Fruit fly (Drosophila melanogaster) whole organism, embryonic: ENCODE data around the gene cdi.

Source experiments
- Awh ChIP-seq: fragments of 200-800 bp; sonication (Bioruptor generic); IDR thresholded peaks from 2 replicates; pipeline ENCODE4, ENCODE4 v1.3.6; 2022; ENCODE audit warnings: missing biosample characterization, missing genetic modification characterization
- CG1024 ChIP-seq: fragments of 200-800 bp; sonication (Bioruptor generic); IDR thresholded peaks from 2 replicates; pipeline ENCODE4 v1.3.6; 2022; ENCODE audit warnings: missing biosample characterization, missing genetic modification characterization
- CG10274 ChIP-seq: fragments of 200-800 bp; sonication (Bioruptor generic); optimal IDR thresholded peaks from 3 replicates; lab custom pipeline; 2017; ENCODE audit warnings: missing biosample characterization, mild to moderate bottlenecking, missing genetic modification characterization
- CG10959 ChIP-seq: fragments of 200-800 bp; sonication (Bioruptor generic); IDR thresholded peaks from 2 replicates; pipeline ENCODE4 v1.3.6; 2022; ENCODE audit warnings: missing biosample characterization, missing genetic modification characterization
- CG11093 ChIP-seq: fragments of 200-800 bp; sonication (Bioruptor generic); IDR thresholded peaks from 3 replicates; pipeline ENCODE4 v1.3.6; 2022; ENCODE audit warnings: missing biosample characterization, missing genetic modification characterization
- CG12071 ChIP-seq: fragments of 200-800 bp; sonication (Bioruptor generic); optimal IDR thresholded peaks from 3 replicates; lab custom pipeline; 2018; ENCODE audit warnings: missing biosample characterization, mild to moderate bottlenecking, missing genetic modification characterization
- CG12219 ChIP-seq: fragments of 200-800 bp; sonication (Bioruptor generic); optimal IDR thresholded peaks from 3 replicates; lab custom pipeline; 2018; ENCODE audit warnings: missing biosample characterization, mild to moderate bottlenecking, missing genetic modification characterization
- CG12659 ChIP-seq: fragments of 200-800 bp; sonication (Bioruptor generic); optimal IDR thresholded peaks from 3 replicates; lab custom pipeline; 2017; ENCODE audit warnings: mild to moderate bottlenecking, missing biosample characterization, missing genetic modification reagents, missing genetic modification characterization
- CG12769 ChIP-seq: fragments of 200-800 bp; sonication (Bioruptor generic); optimal IDR thresholded peaks from 2 replicates; lab custom pipeline; 2019; ENCODE audit warnings: missing biosample characterization, mild to moderate bottlenecking, missing genetic modification characterization, moderate library complexity
- CG14965 ChIP-seq: fragments of 200-800 bp; sonication (Bioruptor generic); optimal IDR thresholded peaks from 2 replicates; lab custom pipeline; 2016; ENCODE audit warnings: missing biosample characterization, missing genetic modification characterization, borderline replicate concordance
- CG1647 ChIP-seq: fragments of 200-800 bp; sonication (Bioruptor generic); optimal IDR thresholded peaks from 3 replicates; lab custom pipeline; 2016; ENCODE audit warnings: missing biosample characterization, missing genetic modification characterization
- CG17612 ChIP-seq: fragments of 200-800 bp; sonication (Bioruptor generic); IDR thresholded peaks from 2 replicates; pipeline ENCODE4 v1.3.6; 2022; ENCODE audit warnings: missing biosample characterization, missing genetic modification characterization
- CG17912 ChIP-seq: fragments of 200-800 bp; sonication (Bioruptor generic); optimal IDR thresholded peaks from 2 replicates; lab custom pipeline; 2018; ENCODE audit warnings: missing biosample characterization, mild to moderate bottlenecking, missing genetic modification characterization
- CG18599 ChIP-seq: fragments of 200-800 bp; sonication (Bioruptor generic); optimal IDR thresholded peaks from 3 replicates; lab custom pipeline; 2017; ENCODE audit warnings: missing biosample characterization, missing genetic modification characterization, mild to moderate bottlenecking, moderate library complexity, missing genetic modification reagents
- CG18619 ChIP-seq: fragments of 200-800 bp; sonication (Bioruptor generic); optimal IDR thresholded peaks from 3 replicates; lab custom pipeline; 2017; ENCODE audit warnings: missing biosample characterization, mild to moderate bottlenecking, missing genetic modification characterization
- CG2116 ChIP-seq: fragments of 200-800 bp; sonication (Bioruptor generic); optimal IDR thresholded peaks from 3 replicates; lab custom pipeline; 2018; ENCODE audit warnings: missing biosample characterization, mild to moderate bottlenecking, missing genetic modification characterization
- CG2120 ChIP-seq: fragments of 200-800 bp; sonication (Bioruptor generic); optimal IDR thresholded peaks from 3 replicates; lab custom pipeline; 2016; ENCODE audit warnings: missing biosample characterization, missing genetic modification characterization
- CG30431 ChIP-seq: fragments of 200-800 bp; sonication (Bioruptor generic); optimal IDR thresholded peaks from 2 replicates; lab custom pipeline; 2017; ENCODE audit warnings: missing biosample characterization, missing genetic modification characterization
- CG33557 ChIP-seq: fragments of 200-800 bp; sonication (Bioruptor generic); optimal IDR thresholded peaks from 2 replicates; lab custom pipeline; 2019; ENCODE audit warnings: missing biosample characterization, mild to moderate bottlenecking, missing genetic modification characterization, moderate library complexity
- CG4820 ChIP-seq: fragments of 200-800 bp; sonication (Bioruptor generic); optimal IDR thresholded peaks from 3 replicates; lab custom pipeline; 2016; ENCODE audit warnings: missing biosample characterization, missing genetic modification characterization
- CG5180 ChIP-seq: fragments of 200-800 bp; sonication (Bioruptor generic); optimal IDR thresholded peaks from 3 replicates; lab custom pipeline; 2017; ENCODE audit warnings: missing biosample characterization, missing genetic modification characterization, mild to moderate bottlenecking, moderate library complexity, missing genetic modification reagents
- CG6254 ChIP-seq: fragments of 200-800 bp; sonication (Bioruptor generic); optimal IDR thresholded peaks from 3 replicates; lab custom pipeline; 2017; ENCODE audit warnings: mild to moderate bottlenecking, missing biosample characterization, missing genetic modification reagents, missing genetic modification characterization
- CG6854 ChIP-seq: fragments of 200-800 bp; sonication (Bioruptor generic); optimal IDR thresholded peaks from 3 replicates; lab custom pipeline; 2017; ENCODE audit warnings: missing biosample characterization, mild to moderate bottlenecking, missing genetic modification characterization
- CG8765 ChIP-seq: fragments of 200-800 bp; sonication (Bioruptor generic); IDR thresholded peaks from 2 replicates; pipeline ENCODE4 v1.3.6; 2022; ENCODE audit warnings: missing biosample characterization, missing genetic modification characterization
- CG9797 ChIP-seq: fragments of 200-800 bp; sonication (Bioruptor generic); optimal IDR thresholded peaks from 3 replicates; lab custom pipeline; 2018; ENCODE audit warnings: missing biosample characterization, mild to moderate bottlenecking, missing genetic modification characterization
- CHES-1-like ChIP-seq: fragments of 200-800 bp; sonication (Bioruptor generic); optimal IDR thresholded peaks from 2 replicates; lab custom pipeline; 2016; ENCODE audit warnings: missing biosample characterization, missing genetic modification characterization
- CoRest ChIP-seq: fragments of 200-800 bp; sonication (Bioruptor generic); optimal IDR thresholded peaks from 3 replicates; lab custom pipeline; 2018; ENCODE audit warnings: missing biosample characterization, mild to moderate bottlenecking, missing genetic modification characterization, moderate library complexity
- Jarid2 ChIP-seq: fragments of 200-800 bp; sonication (Bioruptor generic); optimal IDR thresholded peaks from 3 replicates; lab custom pipeline; 2017; ENCODE audit warnings: mild to moderate bottlenecking, missing biosample characterization, missing genetic modification reagents, missing genetic modification characterization
- MBD-R2 ChIP-seq: fragments of 200-800 bp; sonication (Bioruptor generic); IDR thresholded peaks from 2 replicates; pipeline ENCODE4 v1.3.6; 2022; ENCODE audit warnings: missing biosample characterization, missing genetic modification characterization
- MTF-1 ChIP-seq: fragments of 200-800 bp; sonication (Bioruptor generic); optimal IDR thresholded peaks from 2 replicates; lab custom pipeline; 2018; ENCODE audit warnings: missing biosample characterization, mild to moderate bottlenecking, missing genetic modification characterization, borderline replicate concordance
- NC2α ChIP-seq: fragments of 200-800 bp; sonication (Bioruptor generic); optimal IDR thresholded peaks from 2 replicates; lab custom pipeline; 2016; ENCODE audit warnings: missing biosample characterization, missing genetic modification characterization
- NFAT ChIP-seq: fragments of 200-800 bp; sonication (Bioruptor generic); IDR thresholded peaks from 2 replicates; pipeline ENCODE4 v1.3.6; 2022; ENCODE audit warnings: missing biosample characterization, missing genetic modification characterization
- Sry-β ChIP-seq: fragments of 200-800 bp; sonication (Bioruptor generic); optimal IDR thresholded peaks from 2 replicates; lab custom pipeline; 2018; ENCODE audit warnings: missing biosample characterization, mild to moderate bottlenecking, missing genetic modification characterization, moderate library complexity
- az2 ChIP-seq: fragments of 200-800 bp; sonication (Bioruptor generic); optimal IDR thresholded peaks from 3 replicates; lab custom pipeline; 2016; ENCODE audit warnings: missing biosample characterization, missing genetic modification characterization
- bowl ChIP-seq: fragments of 200-800 bp; sonication (Bioruptor generic); IDR thresholded peaks from 2 replicates; pipeline ENCODE4 v1.3.6; 2022; ENCODE audit warnings: missing biosample characterization, missing genetic modification characterization
- cad ChIP-seq: fragments of >200 bp; optimal IDR thresholded peaks from 2 replicates; lab custom pipeline; 2017; ENCODE audit warnings: missing biosample characterization, missing genetic modification characterization
- chm ChIP-seq: fragments of 200-800 bp; sonication (Bioruptor generic); IDR thresholded peaks from 2 replicates; pipeline ENCODE4 v1.3.6; 2022; ENCODE audit warnings: missing biosample characterization, missing genetic modification characterization
- corto ChIP-seq: fragments of 200-800 bp; sonication (Bioruptor generic); optimal IDR thresholded peaks from 2 replicates; lab custom pipeline; 2016; ENCODE audit warnings: missing biosample characterization, mild to moderate bottlenecking, missing genetic modification characterization, moderate library complexity
- dimm ChIP-seq: fragments of 200-800 bp; sonication (Bioruptor generic); IDR thresholded peaks from 2 replicates; pipeline ENCODE4 v1.3.6; 2022; ENCODE audit warnings: missing biosample characterization, missing genetic modification characterization
- eyg ChIP-seq: fragments of 200-800 bp; sonication (Bioruptor generic); optimal IDR thresholded peaks from 3 replicates; lab custom pipeline; 2016; ENCODE audit warnings: missing biosample characterization, missing genetic modification characterization
- gsb-n ChIP-seq: fragments of 200-800 bp; sonication (Bioruptor generic); optimal IDR thresholded peaks from 3 replicates; lab custom pipeline; 2018; ENCODE audit warnings: missing biosample characterization, mild to moderate bottlenecking, missing genetic modification characterization
- lab ChIP-seq: fragments of 200-800 bp; sonication (Bioruptor generic); optimal IDR thresholded peaks from 3 replicates; lab custom pipeline; 2017; ENCODE audit warnings: missing biosample characterization, missing genetic modification characterization, mild to moderate bottlenecking, moderate library complexity, missing genetic modification reagents
- mam ChIP-seq: fragments of 200-800 bp; sonication (Bioruptor generic); optimal IDR thresholded peaks from 3 replicates; lab custom pipeline; 2016; ENCODE audit warnings: missing biosample characterization, missing genetic modification characterization
- nau ChIP-seq: fragments of 200-800 bp; sonication (Bioruptor generic); optimal IDR thresholded peaks from 3 replicates; lab custom pipeline; 2017; ENCODE audit warnings: missing biosample characterization, mild to moderate bottlenecking, missing genetic modification characterization, missing genetic modification reagents
- pb ChIP-seq: fragments of 200-800 bp; sonication (Bioruptor generic); optimal IDR thresholded peaks from 3 replicates; lab custom pipeline; 2016; ENCODE audit warnings: missing biosample characterization, missing genetic modification characterization
- pnt ChIP-seq: fragments of 200-800 bp; sonication (Bioruptor generic); optimal IDR thresholded peaks from 3 replicates; lab custom pipeline; 2016; ENCODE audit warnings: missing biosample characterization, missing genetic modification characterization
- rib ChIP-seq: fragments of 200-800 bp; sonication (Bioruptor generic); IDR thresholded peaks from 2 replicates; pipeline ENCODE4 v1.3.6; 2022; ENCODE audit warnings: missing biosample characterization, missing genetic modification characterization
- vvl ChIP-seq: fragments of 200-800 bp; sonication (Bioruptor generic); IDR thresholded peaks from 2 replicates; pipeline ENCODE4 v1.3.6; 2022; ENCODE audit warnings: missing biosample characterization, missing genetic modification characterization
- wor ChIP-seq: fragments of 200-800 bp; sonication (Bioruptor generic); IDR thresholded peaks from 2 replicates; pipeline ENCODE4 v1.3.6; 2022; ENCODE audit warnings: missing biosample characterization, missing genetic modification characterization
- yki ChIP-seq: fragments of >200 bp; optimal IDR thresholded peaks from 3 replicates; lab custom pipeline; 2018
- zfh1 ChIP-seq: fragments of 200-800 bp; sonication (Bioruptor generic); IDR thresholded peaks from 3 replicates; pipeline ENCODE4 v1.3.6; 2022; ENCODE audit warnings: missing biosample characterization, missing genetic modification characterization

Gene cdi

dm6 chr3R:19028758-19029157 is 65.3 kb downstream of the cdi start, which contains the start of the genes GatA and P5cr (continued):
- TF ChIP-seq vvl (GFP tag; lab: Robert Waterston, UW) (peak; percentile 87), az2 (peak; percentile 82), CG6854 (GFP tag; lab: Kevin White, UChicago) (peak; percentile 51), yki (lab: Kevin White, UChicago) (no peak), zfh1 (peak; percentile 69), CG12769 (peak; percentile 96), CG2120 (GFP tag; lab: Kevin White, UChicago) (peak; percentile 97), CG33557 (GFP tag; lab: Kevin White, UChicago) (no peak), CG14965 (no peak), CHES-1-like (peak; percentile 94), CG12659 (GFP tag; lab: Kevin White, UChicago) (peak; percentile 90), CG9797 (GFP tag; lab: Kevin White, UChicago) (peak; percentile 37), CG10274 (peak; percentile 19), chm (GFP tag; lab: Robert Waterston, UW) (peak; percentile 38; the same call in 1 of the 2 replicates), CG1647 (GFP tag; lab: Kevin White, UChicago) (peak; percentile 82), CG12219 (GFP tag; lab: Kevin White, UChicago) (peak; percentile 64), MBD-R2 (GFP tag; lab: Robert Waterston, UW) (peak; percentile 92), CG12071 (GFP tag; lab: Kevin White, UChicago) (peak; percentile 79), CG6254 (GFP tag; lab: Kevin White, UChicago) (no peak), Awh (GFP tag; lab: Robert Waterston, UW) (peak; percentile 51; the same call in 1 of the 2 replicates), CG17612 (GFP tag; lab: Robert Waterston, UW) (no peak), bowl (GFP tag; lab: Robert Waterston, UW) (0 out of 2 replicates have a peak, but pooled peaks have one; percentile 21), NC2α (no peak), Jarid2 (peak; percentile 6), gsb-n (tag; lab: Kevin White, UChicago) (no peak), nau (GFP tag; lab: Kevin White, UChicago) (peak; percentile 67), corto (no peak), CG30431 (GFP tag; lab: Kevin White, UChicago) (peak; percentile 63), eyg (GFP tag; lab: Kevin White, UChicago) (peak; percentile 63), mam (GFP tag; lab: Kevin White, UChicago) (peak; percentile 94), pnt (GFP tag; lab: Kevin White, UChicago) (peak; percentile 78), CG11093 (GFP tag; lab: Robert Waterston, UW) (no peak; the same call in 2 of the 3 replicates), pb (GFP tag; lab: Kevin White, UChicago) (peak; percentile 64), MTF-1 (GFP tag; lab: Kevin White, UChicago) (peak; percentile 73), rib (GFP tag; lab: Robert Waterston, UW) (peak; percentile 80), CG2116 (peak; percentile 17), lab (GFP tag; lab: Kevin White, UChicago) (peak; percentile 93), CG10959 (no peak), CG4820 (GFP tag; lab: Kevin White, UChicago) (peak; percentile 47), Sry-β (no peak), CG17912 (GFP tag; lab: Kevin White, UChicago) (peak; percentile 47), dimm (GFP tag; lab: Robert Waterston, UW) (0 out of 2 replicates have a peak, but pooled peaks have one; percentile 13), CG1024 (GFP tag; lab: Robert Waterston, UW) (peak; percentile 53; the same call in 1 of the 2 replicates), CG5180 (GFP tag; lab: Kevin White, UChicago) (no peak), wor (no peak), CoRest (tag; lab: Kevin White, UChicago) (peak; percentile 65), CG18619 (GFP tag; lab: Kevin White, UChicago) (peak; percentile 69), NFAT (GFP tag; lab: Robert Waterston, UW) (peak; percentile 97), cad (GFP tag; lab: Kevin White, UChicago) (no peak), CG18599 (peak; percentile 88), CG8765 (GFP tag; lab: Robert Waterston, UW) (peak; percentile 39; the same call in 1 of the 2 replicates)
